Worm (Caenorhabditis elegans) whole organism, young adult: ENCODE data around the gene mig-2.
A peak's percentile ranks its signal among the peaks of the same experiment; 100 is the strongest.

Source experiments
- F57A8.1 ChIP-seq: fragments of 200-800 bp; sonication (Bioruptor generic); optimal IDR thresholded peaks from 2 replicates; lab custom pipeline; 2018; ENCODE audit warnings: mild to moderate bottlenecking, missing genetic modification characterization, moderate library complexity, missing compliant biosample characterization
- K12H6.12 ChIP-seq: fragments of 200-800 bp; sonication (Bioruptor generic); optimal IDR thresholded peaks from 2 replicates; lab custom pipeline; 2018; ENCODE audit warnings: mild to moderate bottlenecking, missing genetic modification characterization, missing compliant biosample characterization
- T07F8.4 ChIP-seq: sonication (generic microtip); optimal IDR thresholded peaks from 2 replicates; lab custom pipeline; 2016; ENCODE audit warnings: mild to moderate bottlenecking, missing genetic modification characterization, moderate library complexity, missing compliant biosample characterization
- Y67H2A.10 ChIP-seq: fragments of 200-800 bp; sonication (Bioruptor generic); conservative IDR thresholded peaks from 2 replicates; pipeline ENCODE4 v1.3.6; 2022; ENCODE audit warnings: missing genetic modification reagents, missing genetic modification characterization, missing compliant biosample characterization
- Y79H2A.3 ChIP-seq: fragments of 200-800 bp; sonication (Bioruptor generic); conservative IDR thresholded peaks from 2 replicates; pipeline ENCODE4 v1.3.6; 2022; ENCODE audit warnings: missing genetic modification reagents, missing genetic modification characterization, missing compliant biosample characterization
- ZK185.1 ChIP-seq: sonication (generic microtip); optimal IDR thresholded peaks from 2 replicates; lab custom pipeline; 2016; ENCODE audit warnings: mild to moderate bottlenecking, missing genetic modification characterization, missing compliant biosample characterization; ENCODE audit not compliant: poor library complexity, severe bottlenecking
- ama-1 ChIP-seq, 3 experiments: fragments of 150-350 bp in 1 of 3; sonication (generic microtip) in 2 of 3; optimal IDR thresholded peaks; 2 replicates each; lab custom pipeline; 2014 to 2018; ENCODE audit warnings: missing biosample characterization in 2 of 3, missing genetic modification characterization in 2 of 3, missing genetic modification reagents in 2 of 3
- attf-5 ChIP-seq: fragments of 200-800 bp; sonication (Bioruptor generic); optimal IDR thresholded peaks from 2 replicates; lab custom pipeline; 2018; ENCODE audit warnings: mild to moderate bottlenecking, missing genetic modification characterization, missing compliant biosample characterization
- bed-1 ChIP-seq: fragments of 200-800 bp; sonication (Bioruptor generic); IDR thresholded peaks from 2 replicates; pipeline ENCODE4 v1.3.6; 2022; ENCODE audit warnings: missing genetic modification reagents, missing genetic modification characterization, missing compliant biosample characterization
- chd-7 ChIP-seq: sonication (generic microtip); optimal IDR thresholded peaks from 2 replicates; lab custom pipeline; 2016; ENCODE audit warnings: mild to moderate bottlenecking, missing genetic modification characterization, moderate library complexity, missing compliant biosample characterization
- dox-1 ChIP-seq: fragments of 200-800 bp; sonication (Bioruptor generic); IDR thresholded peaks from 2 replicates; pipeline ENCODE4 v1.3.6; 2022; ENCODE audit warnings: missing genetic modification reagents, missing genetic modification characterization, missing compliant biosample characterization
- dpff-1 ChIP-seq: sonication (generic microtip); optimal IDR thresholded peaks from 2 replicates; lab custom pipeline; 2017; ENCODE audit warnings: mild to moderate bottlenecking, missing genetic modification characterization, missing compliant biosample characterization
- dpl-1 ChIP-seq: fragments of 150-350 bp; optimal IDR thresholded peaks from 2 replicates; lab custom pipeline; 2014; ENCODE audit warnings: missing biosample characterization, missing genetic modification reagents, missing genetic modification characterization
- egrh-3 ChIP-seq: fragments of 200-800 bp; sonication (Bioruptor generic); IDR thresholded peaks from 2 replicates; pipeline ENCODE4 v1.3.6; 2022; ENCODE audit warnings: missing genetic modification reagents, missing genetic modification characterization, missing compliant biosample characterization
- hmg-1.2 ChIP-seq: fragments of 200-800 bp; sonication (Bioruptor generic); IDR thresholded peaks from 2 replicates; pipeline ENCODE4 v1.3.6; 2022; ENCODE audit warnings: missing genetic modification reagents, missing genetic modification characterization, missing compliant biosample characterization
- hmg-20 ChIP-seq: fragments of 200-800 bp; sonication (Bioruptor generic); IDR thresholded peaks from 2 replicates; pipeline ENCODE4 v1.3.6; 2022; ENCODE audit warnings: missing genetic modification reagents, missing genetic modification characterization, missing compliant biosample characterization
- hsf-1 ChIP-seq: fragments of 200-800 bp; sonication (Bioruptor generic); IDR thresholded peaks from 2 replicates; pipeline ENCODE4 v1.3.6; 2022; ENCODE audit warnings: missing genetic modification reagents, missing genetic modification characterization, missing compliant biosample characterization
- let-607 ChIP-seq, 2 experiments: fragments of 200-800 bp in 1 of 2; sonication (Bioruptor generic) in 1 of 2; sonication (generic microtip) in 1 of 2; optimal IDR thresholded peaks; 2 replicates each; lab custom pipeline; 2016 to 2018; ENCODE audit warnings: mild to moderate bottlenecking in 2 of 2, missing compliant biosample characterization in 2 of 2, missing genetic modification characterization in 2 of 2, moderate library complexity in 2 of 2, missing genotype in 1 of 2
- lin-35 ChIP-seq, 3 experiments: fragments of 150-350 bp in 2 of 3; sonication (generic microtip) in 1 of 3; optimal IDR thresholded peaks; 2 replicates each; lab custom pipeline; 2014 to 2018; ENCODE audit warnings: missing biosample characterization in 3 of 3, missing genetic modification characterization in 3 of 3, missing genetic modification reagents in 3 of 3
- lsl-1 ChIP-seq: fragments of 200-800 bp; sonication (Bioruptor generic); optimal IDR thresholded peaks from 2 replicates; lab custom pipeline; 2018; ENCODE audit warnings: mild to moderate bottlenecking, missing genetic modification characterization, moderate library complexity, missing compliant biosample characterization
- lsy-27 ChIP-seq: sonication (generic microtip); optimal IDR thresholded peaks from 2 replicates; lab custom pipeline; 2017; ENCODE audit warnings: missing genetic modification characterization, mild to moderate bottlenecking, missing compliant biosample characterization, antibody characterized with exemption, missing genotype, borderline replicate concordance; ENCODE audit not compliant: insufficient read depth
- madf-10 ChIP-seq: sonication (generic microtip); optimal IDR thresholded peaks from 2 replicates; lab custom pipeline; 2016; ENCODE audit warnings: mild to moderate bottlenecking, missing genetic modification characterization, missing compliant biosample characterization
- nfya-2 ChIP-seq: fragments of 200-800 bp; sonication (Bioruptor generic); IDR thresholded peaks from 2 replicates; pipeline ENCODE4 v1.3.6; 2022; ENCODE audit warnings: missing genetic modification reagents, missing genetic modification characterization, missing compliant biosample characterization
- nhr-80 ChIP-seq: sonication (generic microtip); optimal IDR thresholded peaks from 2 replicates; lab custom pipeline; 2016; ENCODE audit warnings: missing genetic modification characterization, missing compliant biosample characterization
- nhr-90 ChIP-seq: sonication (generic microtip); optimal IDR thresholded peaks from 2 replicates; lab custom pipeline; 2016; ENCODE audit warnings: missing genotype, mild to moderate bottlenecking, missing genetic modification characterization, missing compliant biosample characterization
- rpc-1 ChIP-seq, 2 experiments: fragments of 150-350 bp in 1 of 2; sonication (generic microtip) in 1 of 2; optimal IDR thresholded peaks; 2 replicates each; lab custom pipeline; 2014 to 2018; ENCODE audit warnings: missing biosample characterization in 1 of 2, missing genetic modification characterization in 1 of 2, missing genetic modification reagents in 1 of 2, missing genotype in 1 of 2
- snpc-1.3 ChIP-seq: sonication (generic microtip); optimal IDR thresholded peaks from 2 replicates; lab custom pipeline; 2017; ENCODE audit warnings: missing genetic modification characterization, mild to moderate bottlenecking, missing compliant biosample characterization, antibody characterized with exemption, moderate library complexity, missing genotype, missing genetic modification reagents; ENCODE audit not compliant: insufficient read depth
- snpc-4 ChIP-seq, 5 experiments: fragments of 150-350 bp in 1 of 5; sonication (generic microtip) in 4 of 5; optimal IDR thresholded peaks; 2 replicates each; lab custom pipeline; 2014 to 2018; ENCODE audit warnings: missing genetic modification characterization in 5 of 5, missing biosample characterization in 3 of 5, antibody characterized with exemption in 2 of 5, mild to moderate bottlenecking in 2 of 5, missing compliant biosample characterization in 2 of 5, missing genotype in 2 of 5, moderate library complexity in 2 of 5, missing genetic modification reagents in 1 of 5
- somi-1 ChIP-seq: fragments of 200-800 bp; sonication (Bioruptor generic); optimal IDR thresholded peaks from 2 replicates; lab custom pipeline; 2018; ENCODE audit warnings: mild to moderate bottlenecking, missing genetic modification characterization, missing compliant biosample characterization
- tbp1 ChIP-seq: fragments of 200-800 bp; sonication (Bioruptor generic); optimal IDR thresholded peaks from 2 replicates; lab custom pipeline; 2018; ENCODE audit warnings: mild to moderate bottlenecking, missing genetic modification characterization, missing compliant biosample characterization
- tbx-9 ChIP-seq: sonication (generic microtip); optimal IDR thresholded peaks from 2 replicates; lab custom pipeline; 2016; ENCODE audit warnings: borderline replicate concordance, missing genetic modification characterization, inconsistent platforms, missing compliant biosample characterization
- zfh-2 ChIP-seq: fragments of 200-800 bp; sonication (Bioruptor generic); conservative IDR thresholded peaks from 2 replicates; pipeline ENCODE4 v1.3.6; 2022; ENCODE audit warnings: missing genetic modification reagents, missing genetic modification characterization, missing compliant biosample characterization
- ztf-28 ChIP-seq: fragments of 200-800 bp; sonication (Bioruptor generic); IDR thresholded peaks from 2 replicates; pipeline ENCODE4 v1.3.6; 2022; ENCODE audit warnings: missing genetic modification reagents, missing genetic modification characterization, missing compliant biosample characterization
- ztf-6 ChIP-seq: fragments of 200-800 bp; sonication (Bioruptor generic); IDR thresholded peaks from 2 replicates; pipeline ENCODE4 v1.3.6; 2022; ENCODE audit warnings: missing genetic modification reagents, missing genetic modification characterization, missing compliant biosample characterization

mig-2 gene

DNA sequence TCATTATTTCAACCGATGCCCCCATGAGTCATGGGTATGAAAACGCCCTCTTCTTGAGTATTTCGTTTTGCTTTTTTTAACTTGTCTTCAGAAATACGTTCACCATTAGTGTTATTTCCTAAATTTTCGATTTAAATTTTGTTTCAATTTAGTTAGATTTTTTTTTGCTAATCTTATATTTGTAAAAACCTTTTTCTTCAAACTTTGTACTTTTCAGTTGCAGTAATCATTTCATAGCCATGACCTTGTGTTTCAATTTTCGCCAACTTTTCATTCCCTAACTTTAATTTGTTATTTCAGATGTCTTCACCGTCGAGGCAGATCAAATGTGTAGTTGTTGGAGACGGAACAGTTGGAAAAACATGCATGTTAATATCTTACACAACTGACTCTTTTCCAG is at the start of gene mig-2:
Gene mig-2, plus strand, starts transcription at position 301 of the 400 bp plus-strand sequence.
- TF ChIP-seq F57A8.1 (GFP tag; lab: Kevin White, UChicago) (no peak), tbx-9 (tag; lab: Kevin White, UChicago) (no peak), ztf-28 (no peak), zfh-2 (GFP tag; lab: Robert Waterston, UW) (no peak), dpl-1 (GFP tag; lab: Kevin White, UChicago) (no peak), snpc-4 (GFP tag; optimal IDR thresholded peaks at IDR 0.05; lab: Kevin White, UChicago) (no peak), snpc-4 (tag; optimal IDR thresholded peaks at IDR 0.05; lab: Kevin White, UChicago) (no peak), Y79H2A.3 (GFP tag; lab: Robert Waterston, UW) (no peak), Y67H2A.10 (no peak), attf-5 (GFP tag; lab: Kevin White, UChicago) (no peak), T07F8.4 (tag; lab: Kevin White, UChicago) (no peak), nfya-2 (no peak), ZK185.1 (tag; lab: Kevin White, UChicago) (no peak), bed-1 (no peak)

DNA sequence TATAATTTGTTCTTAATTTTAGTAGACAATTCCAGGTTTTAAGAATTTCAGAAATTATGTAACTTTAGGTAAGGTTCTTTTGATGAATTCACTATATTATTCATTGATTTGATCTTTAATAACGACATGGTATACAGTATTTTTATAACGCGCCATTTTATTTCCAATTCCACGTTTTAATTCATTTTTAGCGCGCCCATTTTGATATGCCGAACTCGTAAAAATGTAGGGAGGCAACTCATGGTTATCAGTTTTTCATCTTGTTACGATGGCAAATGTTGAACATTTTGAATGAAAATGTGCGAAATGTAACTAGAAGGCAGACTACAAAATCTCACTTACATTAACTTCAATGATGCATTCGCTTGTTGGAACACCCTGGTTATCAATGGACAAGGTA is 49.5 kb upstream of the mig-2 start:
- TF ChIP-seq nhr-80 (tag; lab: Kevin White, UChicago) (peak; percentile 24), chd-7 (tag; lab: Kevin White, UChicago) (no peak)

DNA sequence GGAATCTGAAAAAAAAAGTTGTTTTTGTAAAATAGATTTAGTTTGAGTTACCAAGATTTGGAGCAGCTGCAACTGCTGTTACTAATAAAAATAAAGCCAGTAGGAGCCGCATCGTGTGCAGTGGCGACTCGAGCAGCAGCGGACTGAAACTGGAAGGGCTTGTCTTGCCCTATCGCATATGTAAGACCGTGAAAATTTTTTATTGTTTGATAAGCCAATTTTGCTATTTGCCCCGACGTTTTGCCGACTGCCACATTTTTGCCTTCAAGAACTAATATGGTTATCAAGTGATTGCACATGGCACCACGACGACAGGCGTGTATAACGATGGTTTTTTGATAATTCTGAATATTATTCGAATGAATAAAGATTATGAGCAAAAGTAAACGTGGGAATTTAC is 48.7 kb upstream of the mig-2 start, which contains the start of gene T25C12.3:
Gene T25C12.3, minus strand, starts transcription at position 262 of the 400 bp plus-strand sequence.
- peak; percentile 85 for TF ChIP-seq nhr-80 (tag; lab: Kevin White, UChicago)
- TF ChIP-seq lin-35 (GFP tag; optimal IDR thresholded peaks at IDR 0.05; lab: Kevin White, UChicago), result no peak
- no peak for TF ChIP-seq rpc-1 (optimal IDR thresholded peaks at IDR 0.05; lab: Kevin White, UChicago)
- TF ChIP-seq rpc-1 (tag; optimal IDR thresholded peaks at IDR 0.05; lab: Kevin White, UChicago), result no peak
- 0 out of 2 replicates have a peak, but pooled peaks have one; percentile 28 for TF ChIP-seq dox-1 (GFP tag; lab: Robert Waterston, UW)

DNA sequence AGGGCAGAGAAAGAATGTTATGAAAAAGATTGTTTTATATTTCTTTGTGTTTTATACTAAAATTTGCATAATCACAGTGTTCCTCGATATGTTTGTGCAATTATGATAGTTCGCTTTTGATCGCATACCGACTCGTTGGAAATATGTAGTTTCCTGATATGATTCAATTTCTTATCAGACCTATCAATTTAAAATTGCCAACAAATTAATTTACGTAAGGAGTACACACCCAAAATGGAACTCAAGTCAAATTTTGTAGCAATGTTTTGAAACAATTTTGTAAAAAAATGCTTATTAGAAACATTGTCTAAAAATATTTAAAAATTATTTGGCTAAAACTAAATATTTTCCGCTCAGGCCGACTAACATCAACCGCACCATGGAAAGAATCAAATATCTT is 47.8 kb upstream of the mig-2 start:
- TF ChIP-seq let-607 (tag; optimal IDR thresholded peaks at IDR 0.05; lab: Kevin White, UChicago), result peak in 1 of 2 experiments; percentile 21
- no peak for TF ChIP-seq tbx-9 (tag; lab: Kevin White, UChicago)
- peak; percentile 47 for TF ChIP-seq nhr-80 (tag; lab: Kevin White, UChicago)

DNA sequence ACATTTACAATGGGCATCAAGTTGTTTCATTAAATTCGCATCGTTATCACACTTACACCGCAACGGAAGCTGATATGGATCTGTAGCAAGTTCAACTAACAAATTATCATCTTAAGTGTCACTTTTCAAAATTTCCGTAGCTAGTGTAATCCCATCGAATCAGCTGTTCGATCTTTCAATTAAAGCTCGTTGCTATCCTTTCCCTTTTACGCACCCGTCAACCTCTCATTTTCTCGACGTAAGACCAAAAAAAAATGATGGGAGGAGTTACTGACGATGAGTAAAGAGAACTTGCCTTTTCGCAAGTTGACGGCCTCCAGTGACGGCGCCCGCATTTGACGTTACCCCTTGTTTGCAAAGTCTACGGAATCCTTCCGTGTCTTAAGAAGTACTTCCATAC is 46.4 kb upstream of the mig-2 start, which contains the start of gene F29G6.1:
Gene F29G6.1, plus strand, starts transcription at position 301 of the 400 bp plus-strand sequence.
- TF ChIP-seq hsf-1, result no peak
- TF ChIP-seq nhr-90 (tag; lab: Kevin White, UChicago), result no peak
- no peak for TF ChIP-seq hmg-1.2 (GFP tag; lab: Robert Waterston, UW)
- TF ChIP-seq egrh-3, result no peak
- TF ChIP-seq ztf-28, result no peak
- no peak for TF ChIP-seq ztf-6
- TF ChIP-seq hmg-20 (GFP tag; lab: Robert Waterston, UW), result no peak

DNA sequence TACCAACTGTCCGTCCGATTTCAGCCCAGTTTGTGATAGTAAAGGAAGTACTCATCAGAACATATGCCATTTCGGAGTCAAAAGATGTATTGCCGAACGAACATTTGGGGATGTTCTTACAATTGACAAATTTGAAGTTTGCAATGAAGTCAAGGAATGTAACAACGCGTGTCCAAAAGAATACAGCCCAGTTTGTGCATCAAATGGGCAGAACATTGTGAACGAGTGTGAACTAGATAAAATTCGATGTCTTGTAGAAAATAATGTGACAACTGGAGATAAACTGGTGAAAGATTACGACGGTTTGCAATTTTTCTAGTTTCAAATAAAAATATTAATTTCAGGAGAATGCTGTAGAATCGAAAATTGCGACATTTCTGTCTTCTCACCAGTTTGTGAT is 40.6 kb upstream of the mig-2 start:
- no peak for TF ChIP-seq ama-1 (optimal IDR thresholded peaks at IDR 0.05; lab: Kevin White, UChicago)
- no peak for TF ChIP-seq ama-1 (GFP tag; optimal IDR thresholded peaks at IDR 0.05; lab: Kevin White, UChicago)
- TF ChIP-seq dpff-1, result no peak
- TF ChIP-seq lsl-1, result no peak
- no peak for TF ChIP-seq K12H6.12 (tag; lab: Kevin White, UChicago)
- TF ChIP-seq tbp1 (GFP tag; lab: Kevin White, UChicago), result no peak
- no peak for TF ChIP-seq bed-1
- TF ChIP-seq somi-1 (GFP tag; lab: Kevin White, UChicago), result no peak
- no peak for TF ChIP-seq dpl-1 (GFP tag; lab: Kevin White, UChicago)
- no peak for TF ChIP-seq lsy-27
- TF ChIP-seq snpc-1.3 (tag; lab: Kevin White, UChicago), result no peak
- no peak for TF ChIP-seq madf-10
- no peak for TF ChIP-seq attf-5 (GFP tag; lab: Kevin White, UChicago)
